Worm (Caenorhabditis elegans): ENCODE measurements around the gene grd-16.

Gene grd-16

DNA sequence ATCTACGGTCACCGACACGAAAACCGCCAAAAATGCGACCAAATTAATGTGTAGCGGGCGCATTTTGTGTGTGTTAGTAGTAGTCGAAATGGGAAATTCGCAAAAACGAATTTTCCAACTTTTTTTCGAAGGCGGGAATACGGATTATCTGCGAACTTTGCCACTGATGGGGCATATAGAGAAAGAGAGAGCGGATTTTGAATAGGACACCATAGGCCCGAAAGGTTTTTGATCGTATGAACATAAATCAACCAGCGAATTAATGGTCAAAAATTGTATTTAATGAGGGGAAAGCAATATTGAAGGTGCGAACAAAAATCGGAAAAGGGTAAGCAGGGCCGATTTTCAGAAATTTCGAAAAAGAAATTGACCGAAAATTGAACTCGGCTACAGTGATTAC, 31.3 kb downstream of the grd-16 start, which contains the start of gene Y69A2AR.22:
Y69A2AR.22 (minus strand) TSS at position 101 of the 400 bp plus-strand sequence.
- no peak for TF ChIP-seq unc-62 (GFP tag; optimal IDR thresholded peaks at IDR 0.05)

DNA sequence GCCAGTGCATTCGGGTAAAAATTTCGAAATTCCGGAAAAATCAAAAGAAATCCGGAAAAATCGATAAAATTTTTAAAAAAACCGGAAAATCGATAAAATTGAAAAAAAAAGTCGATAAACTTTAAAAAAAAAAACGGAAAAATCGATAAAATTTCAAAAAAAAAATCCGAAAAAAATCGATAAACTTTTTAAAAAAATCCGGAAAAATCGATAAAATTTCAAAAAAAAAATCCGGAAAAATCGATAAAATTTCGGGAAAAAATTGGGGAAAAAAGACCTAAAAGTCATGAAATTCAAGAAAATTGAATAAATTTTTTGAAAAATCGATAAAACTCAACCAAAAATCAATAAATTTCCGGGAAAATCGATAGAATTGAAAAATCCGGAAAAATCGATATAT, 50.4 kb downstream of the grd-16 start:
- no peak for TF ChIP-seq unc-62 (GFP tag; optimal IDR thresholded peaks at IDR 0.05)

DNA sequence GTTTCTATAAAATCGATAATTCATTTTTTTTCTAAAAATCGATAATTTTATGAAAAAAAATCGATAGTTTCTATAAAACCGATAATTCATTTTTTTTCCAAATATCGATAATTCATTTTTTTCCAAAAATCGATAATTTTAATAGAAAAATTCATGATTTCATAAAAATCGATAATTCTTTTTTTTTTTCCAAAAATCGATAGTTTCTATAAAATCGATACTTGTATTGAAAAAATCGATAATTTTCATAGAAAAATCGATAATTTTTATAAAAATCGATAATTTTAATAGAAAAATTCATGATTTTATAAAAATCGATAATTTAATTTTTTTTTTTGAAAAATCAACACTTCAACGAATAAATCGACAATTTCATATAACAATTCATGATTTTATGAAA, 52.8 kb downstream of the grd-16 start:
- TF ChIP-seq unc-62 (GFP tag; optimal IDR thresholded peaks at IDR 0.05) = no peak
